Worm (Caenorhabditis elegans) whole organism, L2 larva: ENCODE data around the gene nfi-1.
A peak's percentile ranks its signal among the peaks of the same experiment; 100 is the strongest.

Source experiments
- C34F6.9 ChIP-seq: fragments of 150-350 bp; optimal IDR thresholded peaks from 2 replicates; lab custom pipeline; 2014; ENCODE audit warnings: missing biosample characterization, missing genetic modification characterization
- F13H6.1 ChIP-seq: sonication (generic microtip); optimal IDR thresholded peaks from 2 replicates; lab custom pipeline; 2016; ENCODE audit warnings: missing genetic modification characterization, missing compliant biosample characterization
- R02D3.7 ChIP-seq: fragments of 150-350 bp; optimal IDR thresholded peaks from 2 replicates; lab custom pipeline; 2014; ENCODE audit warnings: missing biosample characterization, missing genetic modification characterization
- Y55F3AM.14 ChIP-seq: fragments of 200-800 bp; sonication (Bioruptor generic); optimal IDR thresholded peaks from 2 replicates; lab custom pipeline; 2018; ENCODE audit warnings: mild to moderate bottlenecking, missing genetic modification characterization, missing compliant biosample characterization
- ZK546.5 ChIP-seq: sonication (generic microtip); optimal IDR thresholded peaks from 2 replicates; lab custom pipeline; 2017; ENCODE audit warnings: missing biosample characterization, missing genetic modification characterization
- ama-1 ChIP-seq: fragments of 150-350 bp; optimal IDR thresholded peaks from 2 replicates; lab custom pipeline; 2018; ENCODE audit warnings: inconsistent platforms
- blmp-1 ChIP-seq: sonication (generic microtip); optimal IDR thresholded peaks from 2 replicates; lab custom pipeline; 2017; ENCODE audit warnings: missing genetic modification characterization, mild to moderate bottlenecking, missing compliant biosample characterization, antibody characterized with exemption, moderate library complexity; ENCODE audit not compliant: insufficient read depth
- ceh-16 ChIP-seq: fragments of 150-350 bp; optimal IDR thresholded peaks from 2 replicates; lab custom pipeline; 2014; ENCODE audit warnings: missing biosample characterization, missing genetic modification characterization
- ceh-82 ChIP-seq: fragments of 150-350 bp; optimal IDR thresholded peaks from 2 replicates; lab custom pipeline; 2014; ENCODE audit warnings: missing biosample characterization, missing genetic modification characterization
- crh-2 ChIP-seq: sonication (generic microtip); optimal IDR thresholded peaks from 2 replicates; lab custom pipeline; 2017; ENCODE audit warnings: missing biosample characterization, missing genetic modification characterization
- dmd-4 ChIP-seq: sonication (generic microtip); optimal IDR thresholded peaks from 2 replicates; lab custom pipeline; 2017; ENCODE audit warnings: missing biosample characterization, missing genetic modification characterization
- egl-27 ChIP-seq: sonication (generic microtip); optimal IDR thresholded peaks from 3 replicates; lab custom pipeline; 2017; ENCODE audit warnings: missing biosample characterization, missing genetic modification reagents, missing genetic modification characterization
- elt-3 ChIP-seq: sonication (generic microtip); optimal IDR thresholded peaks from 2 replicates; lab custom pipeline; 2017; ENCODE audit warnings: missing biosample characterization, missing genetic modification characterization
- fos-1 ChIP-seq: fragments of 150-350 bp; optimal IDR thresholded peaks from 2 replicates; lab custom pipeline; 2014; ENCODE audit warnings: missing biosample characterization, missing genetic modification characterization
- gmeb-1 ChIP-seq: fragments of 150-350 bp; optimal IDR thresholded peaks from 2 replicates; lab custom pipeline; 2014; ENCODE audit warnings: missing biosample characterization, missing genetic modification characterization
- lin-39 ChIP-seq: fragments of 150-350 bp; optimal IDR thresholded peaks from 2 replicates; lab custom pipeline; 2014; ENCODE audit warnings: missing biosample characterization, missing genetic modification reagents, missing genetic modification characterization
- lsy-2 ChIP-seq, 2 experiments: fragments of 150-350 bp in 1 of 2; sonication (generic microtip) in 1 of 2; optimal IDR thresholded peaks; 2 replicates each; lab custom pipeline; 2014 to 2017; ENCODE audit warnings: missing biosample characterization in 2 of 2, missing genetic modification characterization in 2 of 2
- mab-5 ChIP-seq: fragments of 150-350 bp; optimal IDR thresholded peaks from 2 replicates; lab custom pipeline; 2014; ENCODE audit warnings: missing biosample characterization, missing genetic modification characterization
- mbf-1 ChIP-seq: sonication (generic microtip); optimal IDR thresholded peaks from 2 replicates; lab custom pipeline; 2017; ENCODE audit warnings: missing biosample characterization, missing genetic modification characterization
- mdl-1 ChIP-seq, 2 experiments: fragments of 150-350 bp in 1 of 2; sonication (generic microtip) in 1 of 2; optimal IDR thresholded peaks; 2 replicates each; lab custom pipeline; 2017; ENCODE audit warnings: missing biosample characterization in 2 of 2, missing genetic modification characterization in 2 of 2
- nhr-10 ChIP-seq: sonication (generic microtip); optimal IDR thresholded peaks from 2 replicates; lab custom pipeline; 2017; ENCODE audit warnings: missing biosample characterization, missing genetic modification characterization
- nhr-129 ChIP-seq: fragments of 150-350 bp; optimal IDR thresholded peaks from 2 replicates; lab custom pipeline; 2014; ENCODE audit warnings: missing biosample characterization, missing genetic modification characterization
- nhr-21 ChIP-seq: fragments of 150-350 bp; optimal IDR thresholded peaks from 2 replicates; lab custom pipeline; 2014; ENCODE audit warnings: missing biosample characterization, missing genetic modification characterization
- nhr-23 ChIP-seq: fragments of 150-350 bp; optimal IDR thresholded peaks from 2 replicates; lab custom pipeline; 2014; ENCODE audit warnings: missing biosample characterization, missing genetic modification reagents, missing genetic modification characterization
- nhr-237 ChIP-seq: fragments of 150-350 bp; optimal IDR thresholded peaks from 2 replicates; lab custom pipeline; 2014; ENCODE audit warnings: missing biosample characterization, missing genetic modification characterization
- nhr-25 ChIP-seq: fragments of 150-350 bp; sonication (generic microtip); optimal IDR thresholded peaks from 3 replicates; lab custom pipeline; 2014; ENCODE audit warnings: missing biosample characterization, missing genetic modification characterization
- nhr-77 ChIP-seq: fragments of 150-350 bp; optimal IDR thresholded peaks from 2 replicates; lab custom pipeline; 2014; ENCODE audit warnings: missing biosample characterization, missing genetic modification characterization
- peb-1 ChIP-seq: fragments of 150-350 bp; optimal IDR thresholded peaks from 2 replicates; lab custom pipeline; 2014; ENCODE audit warnings: missing biosample characterization, missing genetic modification characterization
- sem-4 ChIP-seq: fragments of 150-350 bp; optimal IDR thresholded peaks from 2 replicates; lab custom pipeline; 2014; ENCODE audit warnings: missing biosample characterization, missing genetic modification reagents, missing genetic modification characterization
- skn-1 ChIP-seq: sonication (generic microtip); optimal IDR thresholded peaks from 2 replicates; lab custom pipeline; 2017; ENCODE audit warnings: missing biosample characterization, missing genetic modification characterization
- sma-3 ChIP-seq: sonication (generic microtip); optimal IDR thresholded peaks from 2 replicates; lab custom pipeline; 2016; ENCODE audit warnings: missing genetic modification reagents, missing genetic modification characterization, missing compliant biosample characterization
- sma-9 ChIP-seq, 2 experiments: fragments of 150-350 bp in 1 of 2; sonication (generic microtip) in 1 of 2; optimal IDR thresholded peaks; 2 replicates each; lab custom pipeline; 2014 to 2016; ENCODE audit warnings: missing genetic modification characterization in 2 of 2, mild to moderate bottlenecking in 1 of 2, missing biosample characterization in 1 of 2, missing compliant biosample characterization in 1 of 2, missing genetic modification reagents in 1 of 2, moderate library complexity in 1 of 2
- snpc-4 ChIP-seq: fragments of 150-350 bp; optimal IDR thresholded peaks from 2 replicates; lab custom pipeline; 2014; ENCODE audit warnings: missing biosample characterization, missing genetic modification characterization
- unc-39 ChIP-seq: fragments of 150-350 bp; optimal IDR thresholded peaks from 2 replicates; lab custom pipeline; 2014; ENCODE audit warnings: missing biosample characterization, missing genetic modification characterization
- unc-55 ChIP-seq: fragments of 150-350 bp; sonication (generic microtip); optimal IDR thresholded peaks from 3 replicates; lab custom pipeline; 2014; ENCODE audit warnings: missing biosample characterization, missing genetic modification reagents, missing genetic modification characterization
- unc-62 ChIP-seq: fragments of 150-350 bp; optimal IDR thresholded peaks from 2 replicates; lab custom pipeline; 2014; ENCODE audit warnings: missing biosample characterization, missing genetic modification reagents, missing genetic modification characterization
- zag-1 ChIP-seq: fragments of 150-350 bp; optimal IDR thresholded peaks from 2 replicates; lab custom pipeline; 2014; ENCODE audit warnings: missing biosample characterization, missing genetic modification characterization
- ztf-1 ChIP-seq: fragments of 200-800 bp; sonication (Bioruptor generic); conservative IDR thresholded peaks from 2 replicates; pipeline ENCODE4 v1.3.6; 2022; ENCODE audit warnings: missing genetic modification characterization, missing compliant biosample characterization
- ztf-11 ChIP-seq: sonication (generic microtip); optimal IDR thresholded peaks from 2 replicates; lab custom pipeline; 2017; ENCODE audit warnings: missing biosample characterization, missing genetic modification characterization
- ztf-4 ChIP-seq: fragments of 150-350 bp; optimal IDR thresholded peaks from 2 replicates; lab custom pipeline; 2014; ENCODE audit warnings: missing biosample characterization, missing genetic modification characterization

Gene nfi-1

ce11 chrII:7519221-7519620, 18.8 kb upstream of the nfi-1 start, which contains the start of gene glb-9:
TSS of gene glb-9 (minus strand) at chrII:7519321.
- TF ChIP-seq ztf-4 (no peak), ZK546.5 (tag; lab: Kevin White, UChicago) (no peak), F13H6.1 (tag; lab: Kevin White, UChicago) (no peak), zag-1 (no peak), egl-27 (tag; lab: Kevin White, UChicago) (no peak), nhr-129 (tag; lab: Kevin White, UChicago) (no peak), nhr-25 (no peak), sma-3 (GFP tag; lab: Kevin White, UChicago) (no peak), nhr-237 (tag; lab: Kevin White, UChicago) (no peak), unc-55 (GFP tag; lab: Kevin White, UChicago) (no peak), ztf-1 (GFP tag; lab: Robert Waterston, UW) (no peak), mab-5 (tag; lab: Kevin White, UChicago) (no peak), nhr-10 (tag; lab: Kevin White, UChicago) (no peak), lin-39 (tag; lab: Kevin White, UChicago) (no peak), unc-62 (no peak), fos-1 (tag; lab: Kevin White, UChicago) (no peak), ztf-11 (tag; lab: Kevin White, UChicago) (no peak)

DNA sequence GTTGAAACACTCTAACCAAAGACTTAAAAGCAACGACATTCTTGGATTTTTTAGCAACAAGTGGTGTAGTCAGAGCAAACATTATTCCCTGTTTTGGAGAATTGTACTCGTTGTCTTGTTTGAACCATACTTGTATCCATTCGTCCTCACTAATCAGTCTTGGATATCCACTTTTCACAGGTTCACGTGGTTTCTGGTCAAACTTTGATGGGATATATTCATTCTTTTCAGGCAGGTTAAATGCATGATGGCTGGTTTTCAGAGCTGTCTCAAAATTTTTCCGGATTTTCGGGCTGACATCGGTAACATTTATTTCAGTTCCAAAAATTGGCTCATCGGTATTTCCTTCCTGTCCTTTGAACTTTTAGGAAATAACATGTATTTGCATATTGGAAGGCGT, 16.6 kb upstream of the nfi-1 start:
- TF ChIP-seq skn-1 (tag; lab: Kevin White, UChicago), result no peak
- TF ChIP-seq C34F6.9 (tag; lab: Kevin White, UChicago), result no peak

DNA sequence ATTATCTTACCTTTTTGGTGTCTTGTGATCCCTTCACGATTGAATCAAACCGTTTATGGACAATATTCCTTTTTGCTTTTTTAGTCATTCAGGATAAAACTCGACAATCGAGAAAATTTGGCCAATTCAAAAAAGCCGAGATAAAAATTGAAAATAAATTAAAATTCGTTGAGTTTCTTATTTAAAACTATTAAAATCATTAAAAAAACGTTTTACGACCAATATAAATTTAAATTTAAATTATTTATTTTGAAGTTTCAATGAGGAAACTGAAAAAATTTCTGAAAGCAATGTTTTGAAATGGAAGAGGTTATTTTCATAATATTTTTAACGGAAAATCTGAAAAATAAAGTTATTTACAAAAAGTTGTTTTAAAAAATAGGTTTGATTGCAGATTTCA, 14.7 kb upstream of the nfi-1 start, which contains the start of gene ZK1290.15:
Gene ZK1290.15 (plus strand): TSS at position 301 of the 400 bp plus-strand sequence.
- TF ChIP-seq mdl-1 (tag; optimal IDR thresholded peaks at IDR 0.05; lab: Kevin White, UChicago) (no peak), dmd-4 (no peak), Y55F3AM.14 (GFP tag; lab: Kevin White, UChicago) (no peak), mbf-1 (tag; lab: Kevin White, UChicago) (no peak), ceh-16 (tag; lab: Kevin White, UChicago) (no peak)

DNA sequence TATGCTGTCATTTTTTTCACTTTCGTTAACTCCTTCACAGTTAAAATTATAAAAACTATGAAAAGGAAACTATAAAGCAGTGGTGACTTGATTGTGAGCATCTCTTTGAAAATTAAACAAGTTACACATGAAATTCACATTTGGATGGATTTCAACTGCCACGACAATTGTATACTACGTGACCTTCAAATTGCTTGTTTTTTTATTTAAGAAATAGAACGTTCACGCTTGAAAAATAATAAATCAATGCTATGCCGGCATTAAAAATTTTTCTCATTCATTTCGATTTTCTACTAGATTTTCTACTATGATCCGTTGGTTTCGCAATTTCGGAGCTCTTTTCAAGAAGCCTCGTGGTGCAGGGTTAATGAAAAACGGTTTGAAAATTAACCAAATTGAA, 12.5 kb upstream of the nfi-1 start, which contains the start of the genes ZK1290.7 and rnh-1.1:
Gene ZK1290.7 (minus strand): TSS at position 101 of the 400 bp plus-strand sequence.
Gene rnh-1.1 (plus strand): TSS at position 281 of the 400 bp plus-strand sequence.
- no peak for TF ChIP-seq egl-27 (tag; lab: Kevin White, UChicago)
- TF ChIP-seq sem-4 (tag; lab: Kevin White, UChicago), result no peak
- no peak for TF ChIP-seq elt-3 (tag; lab: Kevin White, UChicago)
- no peak for TF ChIP-seq peb-1 (tag; lab: Kevin White, UChicago)
- TF ChIP-seq sma-9 (GFP tag; optimal IDR thresholded peaks at IDR 0.05; lab: Kevin White, UChicago), result no peak
- TF ChIP-seq sma-9 (tag; optimal IDR thresholded peaks at IDR 0.05; lab: Kevin White, UChicago), result no peak
- no peak for TF ChIP-seq nhr-77

DNA sequence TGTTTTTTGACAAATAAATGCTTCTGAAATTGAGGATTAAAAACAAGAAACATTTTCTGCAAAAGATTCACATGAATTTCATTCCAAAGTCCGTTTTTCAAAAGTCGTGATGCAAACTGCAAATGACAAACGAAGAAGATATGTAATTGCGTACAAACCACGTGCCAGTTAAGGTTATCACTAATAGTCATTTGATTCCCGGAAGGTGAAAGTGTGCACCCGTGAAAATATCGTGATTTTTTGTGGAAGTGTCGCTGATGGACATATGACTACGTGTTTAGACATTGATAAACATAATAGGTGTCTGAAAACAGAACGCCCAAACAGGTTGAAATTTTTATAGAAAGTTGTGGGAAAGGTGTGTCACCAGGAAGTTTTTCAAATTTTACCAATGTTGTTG, 9.8 kb upstream of the nfi-1 start:
- TF ChIP-seq ztf-4 (no peak), R02D3.7 (tag; lab: Kevin White, UChicago) (no peak), zag-1 (no peak), sem-4 (tag; lab: Kevin White, UChicago) (no peak), sma-3 (GFP tag; lab: Kevin White, UChicago) (peak; percentile 93), C34F6.9 (tag; lab: Kevin White, UChicago) (no peak), mab-5 (tag; lab: Kevin White, UChicago) (no peak), snpc-4 (tag; lab: Kevin White, UChicago) (no peak), lin-39 (tag; lab: Kevin White, UChicago) (no peak), mdl-1 (tag; optimal IDR thresholded peaks at IDR 0.05; lab: Kevin White, UChicago) (peak in 1 of 2 experiments; percentile 53), unc-39 (tag; lab: Kevin White, UChicago) (no peak), ZK546.5 (tag; lab: Kevin White, UChicago) (no peak), nhr-21 (peak; percentile 83), nhr-25 (no peak), lsy-2 (tag; optimal IDR thresholded peaks at IDR 0.05; lab: Kevin White, UChicago) (no peak), gmeb-1 (tag; lab: Kevin White, UChicago) (peak; percentile 64), unc-62 (no peak), sma-9 (GFP tag; optimal IDR thresholded peaks at IDR 0.05; lab: Kevin White, UChicago) (peak; percentile 98), sma-9 (tag; optimal IDR thresholded peaks at IDR 0.05; lab: Kevin White, UChicago) (no peak), ceh-16 (tag; lab: Kevin White, UChicago) (no peak), nhr-129 (tag; lab: Kevin White, UChicago) (peak; percentile 71), F13H6.1 (tag; lab: Kevin White, UChicago) (no peak), ama-1 (no peak), crh-2 (tag; lab: Kevin White, UChicago) (peak; percentile 76), ceh-82 (tag; lab: Kevin White, UChicago) (no peak), fos-1 (tag; lab: Kevin White, UChicago) (peak; percentile 66), nhr-237 (tag; lab: Kevin White, UChicago) (no peak), dmd-4 (no peak), mbf-1 (tag; lab: Kevin White, UChicago) (no peak), nhr-77 (no peak), nhr-23 (tag; lab: Kevin White, UChicago) (no peak), blmp-1 (tag; lab: Kevin White, UChicago) (peak; percentile 87)
